Worm (Caenorhabditis elegans) whole organism, midembryonic: ENCODE results near the gene sulp-8.

Experiments
- T22C8.4 ChIP-seq: fragments of 200-800 bp; sonication (Bioruptor generic); IDR thresholded peaks from 2 replicates; pipeline ENCODE4 v1.3.6; 2022; ENCODE audit warnings: missing genetic modification characterization, missing compliant biosample characterization
- cog-1 ChIP-seq: sonication (generic microtip); optimal IDR thresholded peaks from 2 replicates; lab custom pipeline; 2016; ENCODE audit warnings: missing genetic modification characterization, missing compliant biosample characterization
- flt-1 ChIP-seq: fragments of 200-800 bp; sonication (Bioruptor generic); IDR thresholded peaks from 2 replicates; pipeline ENCODE4 v1.3.6; 2022; ENCODE audit warnings: missing genetic modification characterization, missing compliant biosample characterization
- klf-2 ChIP-seq: fragments of 200-800 bp; sonication (Bioruptor generic); conservative IDR thresholded peaks from 2 replicates; pipeline ENCODE4 v1.3.6; 2022; ENCODE audit warnings: missing genetic modification reagents, missing genetic modification characterization, missing compliant biosample characterization
- med-1 ChIP-seq: sonication (generic microtip); optimal IDR thresholded peaks from 2 replicates; lab custom pipeline; 2017; ENCODE audit warnings: missing genetic modification characterization, mild to moderate bottlenecking, missing compliant biosample characterization, antibody characterized with exemption, missing genetic modification reagents; ENCODE audit not compliant: insufficient read depth
- ref-1 ChIP-seq: fragments of 200-800 bp; sonication (Bioruptor generic); conservative IDR thresholded peaks from 2 replicates; pipeline ENCODE4 v1.3.6; 2022; ENCODE audit warnings: missing genetic modification reagents, missing genetic modification characterization, missing compliant biosample characterization
- tab-1 ChIP-seq: fragments of 200-800 bp; sonication (Bioruptor generic); IDR thresholded peaks from 2 replicates; pipeline ENCODE4 v1.3.6; 2022; ENCODE audit warnings: missing genetic modification characterization, missing compliant biosample characterization
- ztf-23 ChIP-seq: fragments of 200-800 bp; sonication (Bioruptor generic); IDR thresholded peaks from 2 replicates; pipeline ENCODE4 v1.3.6; 2022; ENCODE audit warnings: missing genetic modification reagents, missing genetic modification characterization, missing compliant biosample characterization
- ztf-29 ChIP-seq: fragments of 200-800 bp; sonication (Bioruptor generic); IDR thresholded peaks from 2 replicates; pipeline ENCODE4 v1.3.6; 2022; ENCODE audit warnings: missing genetic modification reagents, missing genetic modification characterization, missing compliant biosample characterization

The sulp-8 gene

DNA sequence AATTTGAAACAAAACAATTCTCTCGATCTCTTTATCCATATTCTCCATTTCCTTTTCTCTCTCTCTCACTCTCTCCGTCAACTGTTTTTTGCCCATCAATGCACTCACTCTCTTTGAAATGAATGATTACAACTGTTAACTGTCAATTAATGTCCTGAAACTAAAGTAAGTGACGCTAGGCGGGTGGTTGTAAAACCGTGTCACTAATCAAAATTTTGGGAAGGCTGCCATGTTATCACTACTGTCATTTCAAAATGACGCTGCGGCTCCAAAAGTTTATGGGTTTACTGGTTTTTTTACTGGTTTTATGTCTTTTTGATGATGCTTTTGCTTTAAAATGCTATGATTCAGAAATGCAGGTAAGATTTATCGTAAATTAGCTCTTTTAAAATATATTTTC is 5.7 kb upstream of the sulp-8 start, which contains the start of gene ZK287.9:
Gene ZK287.9 (plus strand): TSS at position 192 of the 400 bp plus-strand sequence.
- TF ChIP-seq ref-1 (GFP tag; lab: Robert Waterston, UW) (no peak), tab-1 (GFP tag; lab: Robert Waterston, UW) (no peak), cog-1 (tag; lab: Kevin White, UChicago) (no peak), flt-1 (GFP tag; lab: Robert Waterston, UW) (no peak)

DNA sequence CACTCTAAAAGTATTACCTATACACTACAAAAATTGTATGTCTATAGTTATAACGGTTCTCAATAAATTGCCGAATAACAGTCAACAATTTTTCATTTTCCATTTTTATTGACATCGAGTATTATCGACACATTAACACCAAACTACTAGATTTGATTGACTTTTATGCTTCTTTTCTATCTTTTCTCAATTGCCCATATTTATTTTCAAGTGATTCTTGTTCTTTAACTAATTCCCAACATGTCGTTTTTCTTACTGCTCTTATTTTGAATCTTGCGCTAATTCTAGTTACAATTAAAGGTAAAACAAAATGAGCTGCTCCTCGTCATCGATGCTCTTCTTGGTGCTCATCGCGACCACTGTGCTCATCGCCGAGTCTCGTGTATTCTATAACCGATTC is 4.5 kb upstream of the sulp-8 start, which contains the start of gene cthd-1:
Gene cthd-1 (plus strand): TSS at position 301 of the 400 bp plus-strand sequence.
- TF ChIP-seq ref-1 (GFP tag; lab: Robert Waterston, UW) (no peak), cog-1 (tag; lab: Kevin White, UChicago) (no peak), klf-2 (no peak), ztf-29 (GFP tag; lab: Robert Waterston, UW) (no peak), med-1 (no peak)

DNA sequence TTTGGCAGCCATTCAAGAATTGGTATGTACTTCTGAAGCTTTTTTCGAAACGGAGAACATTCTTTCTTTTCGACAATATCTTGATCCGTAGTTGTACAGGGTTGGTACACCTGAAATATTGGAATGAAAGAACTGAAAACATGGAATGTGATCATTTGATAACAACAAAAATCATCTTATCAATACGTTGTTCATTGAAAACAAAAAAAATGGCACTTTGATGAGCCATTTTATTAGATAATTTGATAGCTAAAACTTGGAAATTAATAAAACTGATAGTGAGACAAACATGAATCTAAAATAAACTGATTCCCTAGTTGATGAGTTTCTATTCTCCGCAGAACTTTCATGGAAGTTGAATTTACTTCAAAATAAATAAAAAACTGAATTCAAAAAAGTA is 972 bp downstream of the sulp-8 start:
- TF ChIP-seq flt-1 (GFP tag; lab: Robert Waterston, UW), result no peak
- no peak for TF ChIP-seq ztf-29 (GFP tag; lab: Robert Waterston, UW)
- TF ChIP-seq tab-1 (GFP tag; lab: Robert Waterston, UW), result no peak
- TF ChIP-seq T22C8.4 (GFP tag; lab: Robert Waterston, UW), result no peak
- TF ChIP-seq ref-1 (GFP tag; lab: Robert Waterston, UW), result no peak
- TF ChIP-seq klf-2, result no peak
- TF ChIP-seq ztf-23, result no peak
- no peak for TF ChIP-seq med-1
- TF ChIP-seq cog-1 (tag; lab: Kevin White, UChicago), result no peak

- no peak for TF ChIP-seq ztf-29 (GFP tag; lab: Robert Waterston, UW)
- no peak for TF ChIP-seq ref-1 (GFP tag; lab: Robert Waterston, UW)
- TF ChIP-seq ztf-23, result no peak
- no peak for TF ChIP-seq klf-2
- no peak for TF ChIP-seq cog-1 (tag; lab: Kevin White, UChicago)
- no peak for TF ChIP-seq flt-1 (GFP tag; lab: Robert Waterston, UW)
- no peak for TF ChIP-seq T22C8.4 (GFP tag; lab: Robert Waterston, UW)
- no peak for TF ChIP-seq tab-1 (GFP tag; lab: Robert Waterston, UW)
- TF ChIP-seq med-1, result no peak
Observed at ce11 chrV:9666394-9666793, 7.1 kb downstream of the sulp-8 start, which contains the start of gene ZK287.1. Gene ZK287.1 (plus strand): TSS chrV:9666694.

DNA sequence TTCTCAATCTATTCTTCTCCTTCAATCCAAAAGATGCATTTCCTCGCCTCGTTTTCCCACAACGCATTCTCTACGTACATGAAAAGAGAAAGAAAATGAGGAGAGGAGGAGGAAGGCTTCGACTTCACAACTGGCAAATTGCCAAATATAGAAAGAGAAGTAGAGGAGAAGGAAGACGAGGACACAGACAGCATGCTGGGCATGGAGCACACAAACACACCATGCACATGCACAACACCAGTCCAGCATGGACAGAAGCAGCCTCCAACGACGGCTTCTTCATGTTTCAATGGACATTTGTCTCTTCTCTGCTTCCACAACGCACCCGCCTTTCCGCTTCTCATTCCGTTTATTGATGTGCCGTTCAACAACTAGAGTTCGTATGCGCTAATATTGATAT is 8.8 kb downstream of the sulp-8 start:
- TF ChIP-seq med-1, result no peak
- no peak for TF ChIP-seq T22C8.4 (GFP tag; lab: Robert Waterston, UW)
- no peak for TF ChIP-seq klf-2
- no peak for TF ChIP-seq cog-1 (tag; lab: Kevin White, UChicago)
- TF ChIP-seq tab-1 (GFP tag; lab: Robert Waterston, UW), result no peak
- no peak for TF ChIP-seq ztf-23
- no peak for TF ChIP-seq flt-1 (GFP tag; lab: Robert Waterston, UW)
- TF ChIP-seq ztf-29 (GFP tag; lab: Robert Waterston, UW), result no peak
- no peak for TF ChIP-seq ref-1 (GFP tag; lab: Robert Waterston, UW)

DNA sequence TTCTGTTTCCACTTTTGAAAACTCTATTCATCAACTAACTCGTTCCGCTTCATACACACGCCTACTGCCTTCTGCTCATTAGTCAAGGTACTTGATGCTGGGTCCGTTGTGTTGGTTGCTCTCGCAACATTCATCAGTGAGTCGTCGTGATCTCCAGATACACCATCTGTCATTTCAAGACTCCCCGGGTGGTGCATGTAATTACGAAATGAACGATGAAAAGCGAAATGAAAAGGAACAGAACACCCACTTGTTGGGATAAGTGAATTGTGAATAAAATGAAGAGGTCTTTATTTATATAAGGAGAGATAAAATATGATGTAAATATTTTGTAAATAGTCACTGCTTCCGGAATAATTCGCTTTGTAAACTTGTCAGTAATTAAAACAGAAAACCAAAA is 9.5 kb downstream of the sulp-8 start:
- TF ChIP-seq cog-1 (tag; lab: Kevin White, UChicago) (no peak), tab-1 (GFP tag; lab: Robert Waterston, UW) (no peak), klf-2 (no peak), flt-1 (GFP tag; lab: Robert Waterston, UW) (no peak), med-1 (no peak), ref-1 (GFP tag; lab: Robert Waterston, UW) (no peak), T22C8.4 (GFP tag; lab: Robert Waterston, UW) (no peak), ztf-23 (no peak), ztf-29 (GFP tag; lab: Robert Waterston, UW) (no peak)

DNA sequence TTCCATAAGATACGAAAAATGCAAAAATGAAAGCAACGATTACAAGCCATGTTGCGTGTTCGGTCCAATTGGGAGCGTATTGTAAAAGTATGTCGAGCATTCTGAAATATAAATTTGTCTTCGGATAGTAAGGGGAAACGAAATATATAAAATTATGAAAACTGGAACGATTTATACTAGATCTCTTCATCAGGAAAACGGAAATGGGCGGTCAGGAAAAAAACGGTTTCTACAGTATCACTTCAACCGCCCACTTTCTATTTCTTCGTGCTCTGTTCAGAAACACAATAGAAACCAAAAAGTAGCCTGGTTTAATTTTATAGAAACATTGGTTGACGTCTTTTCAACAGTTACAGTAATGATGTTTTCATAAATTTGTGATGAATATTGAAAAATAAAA is 12.0 kb downstream of the sulp-8 start, which contains the start of gene pitr-4:
Gene pitr-4 (minus strand): TSS at position 101 of the 400 bp plus-strand sequence.
- no peak for TF ChIP-seq cog-1 (tag; lab: Kevin White, UChicago)
- TF ChIP-seq klf-2, result no peak
- TF ChIP-seq tab-1 (GFP tag; lab: Robert Waterston, UW), result no peak
- TF ChIP-seq med-1, result no peak
- no peak for TF ChIP-seq T22C8.4 (GFP tag; lab: Robert Waterston, UW)
- no peak for TF ChIP-seq flt-1 (GFP tag; lab: Robert Waterston, UW)
- TF ChIP-seq ztf-29 (GFP tag; lab: Robert Waterston, UW), result no peak
- no peak for TF ChIP-seq ztf-23
- TF ChIP-seq ref-1 (GFP tag; lab: Robert Waterston, UW), result no peak

DNA sequence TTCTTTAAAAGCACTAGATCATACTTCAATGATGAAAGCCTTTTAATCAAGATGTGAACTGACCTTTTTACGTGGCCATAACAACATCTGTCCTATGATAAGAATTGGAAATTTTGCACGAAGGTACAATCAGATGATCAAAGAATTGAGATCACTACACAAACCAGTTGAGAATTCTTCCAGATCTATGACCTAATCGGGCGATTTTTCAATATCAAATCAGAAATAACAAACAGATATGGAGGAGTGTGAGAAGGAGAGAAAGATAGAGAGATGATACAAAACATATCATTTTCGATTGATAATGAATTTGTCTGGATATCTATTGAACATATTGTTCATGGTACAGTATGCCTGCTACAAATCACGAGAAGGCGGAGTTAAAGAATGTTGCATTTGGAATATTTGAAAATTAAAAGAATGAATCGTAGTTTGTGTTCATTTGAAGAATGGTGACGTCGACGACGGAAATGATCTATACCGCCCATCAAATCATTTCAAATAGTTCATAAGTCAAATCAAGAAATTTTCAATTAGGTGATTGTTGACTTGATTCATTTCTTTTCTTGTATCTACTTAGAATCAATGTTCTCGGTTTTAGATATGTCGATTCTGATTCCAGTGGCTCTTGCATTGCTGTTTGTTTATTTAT is 19.2 kb downstream of the sulp-8 start, which contains the start of gene cyp-29A4:
Gene cyp-29A4 (plus strand): TSS at position 602 of the 652 bp plus-strand sequence.
- no peak for TF ChIP-seq ztf-29 (GFP tag; lab: Robert Waterston, UW)

- TF ChIP-seq T22C8.4 (GFP tag; lab: Robert Waterston, UW), result no peak
- TF ChIP-seq tab-1 (GFP tag; lab: Robert Waterston, UW), result no peak
- no peak for TF ChIP-seq flt-1 (GFP tag; lab: Robert Waterston, UW)
- TF ChIP-seq med-1, result no peak
- no peak for TF ChIP-seq klf-2
- no peak for TF ChIP-seq ztf-23
- TF ChIP-seq ztf-29 (GFP tag; lab: Robert Waterston, UW), result no peak
Observed at ce11 chrV:9651294-9651693, 22.2 kb downstream of the sulp-8 start, which contains the start of gene T06E4.21. Gene T06E4.21 (plus strand): TSS chrV:9651594.

DNA sequence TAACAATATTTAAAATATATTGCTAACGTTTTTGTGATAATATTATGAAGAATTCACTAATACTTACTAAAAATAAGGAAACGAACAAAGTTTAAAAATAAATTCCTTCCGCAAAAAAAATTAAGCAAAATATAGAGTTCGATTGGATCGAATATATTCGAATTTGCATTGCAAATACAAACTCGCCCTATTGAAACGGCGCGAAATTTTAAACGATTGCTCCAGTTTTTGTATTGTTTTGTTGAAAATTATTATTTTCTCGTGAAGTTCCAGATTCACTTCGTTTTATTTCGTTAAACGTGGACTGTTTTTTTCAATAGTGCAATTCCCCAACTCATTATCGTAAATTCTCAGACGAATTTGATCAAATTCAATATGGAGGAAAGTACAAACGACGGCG is 28.0 kb downstream of the sulp-8 start, which contains the start of the genes atl-1 and hcp-2:
Gene atl-1 (minus strand): TSS at position 89 of the 400 bp plus-strand sequence.
Gene hcp-2 (plus strand): TSS at position 353 of the 400 bp plus-strand sequence.
- TF ChIP-seq klf-2 (no peak), ztf-23 (no peak), cog-1 (tag; lab: Kevin White, UChicago) (no peak), tab-1 (GFP tag; lab: Robert Waterston, UW) (no peak), med-1 (no peak), ztf-29 (GFP tag; lab: Robert Waterston, UW) (no peak), ref-1 (GFP tag; lab: Robert Waterston, UW) (no peak), flt-1 (GFP tag; lab: Robert Waterston, UW) (no peak), T22C8.4 (GFP tag; lab: Robert Waterston, UW) (no peak)
